Worm (Caenorhabditis elegans): ENCODE measurements around the gene his-32.

Gene his-32

DNA sequence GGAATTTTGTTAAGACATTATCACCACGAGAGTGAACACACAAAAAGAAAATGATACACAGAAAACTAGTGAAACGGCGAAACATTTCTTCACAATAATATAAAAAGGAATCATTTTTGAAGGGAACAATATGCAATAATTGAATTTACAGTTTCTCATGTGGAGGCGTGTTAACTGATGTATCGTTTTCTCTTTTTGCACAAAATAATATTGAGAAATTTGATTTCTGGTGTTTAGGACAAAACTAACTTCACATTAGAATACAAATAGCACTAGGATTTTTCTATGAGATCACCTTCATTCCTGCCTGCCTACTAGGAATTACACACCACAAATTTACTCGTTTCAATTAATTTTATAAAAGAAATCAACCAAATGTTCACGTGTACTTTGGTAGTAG lies 24.4 kb downstream of the his-32 start, which contains the start of gene D2096.13:
TSS of gene D2096.13 (minus strand) at position 101 of the 400 bp plus-strand sequence.
- no peak for TF ChIP-seq unc-62 (GFP tag; optimal IDR thresholded peaks at IDR 0.05)

DNA sequence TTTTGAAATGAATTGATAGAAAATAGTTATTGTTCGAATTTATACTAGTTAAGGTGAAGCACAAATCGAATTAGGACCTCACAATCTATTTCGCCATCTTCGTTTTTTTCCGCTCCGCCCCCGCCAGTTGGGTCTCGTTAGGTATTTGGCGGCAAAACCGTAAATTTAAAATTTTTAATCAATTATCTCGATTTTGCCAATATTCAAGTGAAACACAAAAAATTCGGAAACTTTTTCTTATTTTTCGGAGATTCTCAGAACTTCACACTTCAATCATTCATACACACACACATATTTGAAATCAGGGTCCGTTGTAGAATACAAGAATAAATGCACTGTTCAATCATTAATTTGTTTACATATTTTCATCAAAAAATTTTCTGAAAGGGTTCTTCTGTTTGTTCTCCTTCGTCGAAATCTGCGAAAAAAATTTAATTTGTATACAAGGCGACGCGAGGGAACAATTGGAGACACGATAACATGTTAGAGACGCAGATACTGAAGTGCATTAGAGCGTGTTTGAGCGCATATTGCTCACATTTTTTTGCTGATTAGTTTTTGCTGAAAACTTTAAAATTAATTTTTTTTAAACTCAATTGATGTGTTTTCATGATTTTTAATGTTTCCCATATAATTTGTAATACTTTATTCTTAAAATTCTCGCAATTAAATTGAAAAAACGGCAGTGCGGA lies 25.8 kb downstream of the his-32 start, which contains the start of gene D2096.5:
TSS of gene D2096.5 (minus strand) at position 51 of the 692 bp plus-strand sequence.
- no peak for TF ChIP-seq unc-62 (GFP tag; optimal IDR thresholded peaks at IDR 0.05)

DNA sequence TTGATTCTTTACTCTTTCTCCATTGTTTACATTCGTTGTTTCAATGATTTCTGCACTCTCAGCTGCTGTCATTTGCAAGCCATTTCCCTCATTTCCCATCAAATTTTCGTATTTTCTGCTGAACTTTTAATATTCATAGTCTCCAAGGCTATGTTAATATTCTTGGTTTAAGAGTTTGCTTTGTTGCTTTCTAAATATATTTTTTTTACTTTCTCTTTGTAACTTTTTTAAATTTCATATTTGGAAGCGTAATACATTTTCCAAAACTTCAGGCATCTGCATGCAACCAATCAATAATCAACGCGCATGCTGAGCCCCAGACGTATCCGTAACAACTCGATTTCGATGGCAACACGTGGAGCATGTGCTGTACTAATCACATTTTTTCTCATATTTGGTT lies 26.7 kb downstream of the his-32 start, which contains the start of gene sqv-1:
TSS of gene sqv-1 (plus strand) at position 301 of the 400 bp plus-strand sequence.
- TF ChIP-seq unc-62 (GFP tag; optimal IDR thresholded peaks at IDR 0.05), result no peak

- TF ChIP-seq unc-62 (GFP tag; optimal IDR thresholded peaks at IDR 0.05), result no peak
These were observed 29.1 kb downstream of the his-32 start, which contains the start of gene D2096.12 for ce11 chrIV:8363163-8363562. Gene D2096.12, plus strand, starts transcription at chrIV:8363463.

DNA sequence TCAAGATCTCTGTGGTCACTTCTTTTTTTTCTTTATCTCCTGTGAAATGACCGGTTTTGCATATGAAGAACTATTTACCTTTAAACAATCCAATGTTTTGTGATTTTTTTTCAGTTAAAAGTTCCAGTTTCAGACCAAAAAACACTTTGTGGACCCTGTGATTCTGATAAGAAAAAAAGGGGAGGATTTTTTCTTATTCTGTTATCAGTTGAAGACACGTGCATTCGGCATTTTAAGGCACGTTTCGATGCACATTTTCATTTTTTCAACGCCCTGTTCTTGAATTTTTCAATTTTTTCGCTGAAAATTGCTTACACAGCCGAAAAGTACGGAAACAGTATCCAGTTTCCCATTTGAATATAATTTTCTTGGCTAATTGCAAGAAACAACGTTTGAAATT lies 32.2 kb downstream of the his-32 start, which contains the start of gene aagr-1:
TSS of gene aagr-1 (plus strand) at position 227 of the 400 bp plus-strand sequence.
- TF ChIP-seq unc-62 (GFP tag; optimal IDR thresholded peaks at IDR 0.05), result no peak

DNA sequence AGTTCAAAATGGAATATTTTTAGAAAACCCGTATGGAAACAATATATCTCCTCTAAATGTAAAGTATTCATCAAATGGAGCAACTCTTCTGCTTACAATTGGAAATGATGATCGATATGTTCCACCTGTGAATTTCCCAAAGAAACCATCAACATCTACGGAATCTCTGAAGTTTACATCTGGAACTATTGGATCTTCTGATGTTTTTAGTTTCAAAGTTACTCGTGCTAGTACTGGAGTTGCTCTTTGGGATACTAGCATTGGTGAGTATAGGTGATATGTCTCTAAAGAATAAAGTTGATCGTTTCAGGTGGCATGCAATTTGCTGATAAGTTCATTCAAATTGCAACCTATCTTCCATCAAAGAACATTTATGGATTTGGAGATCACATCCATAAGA lies 33.8 kb downstream of the his-32 start:
- TF ChIP-seq unc-62 (GFP tag; optimal IDR thresholded peaks at IDR 0.05), result no peak

- TF ChIP-seq unc-62 (GFP tag; optimal IDR thresholded peaks at IDR 0.05), result no peak
These were observed 35.0 kb downstream of the his-32 start, which contains the start of gene D2096.6 for ce11 chrIV:8369135-8369534. Gene D2096.6, minus strand, starts transcription at chrIV:8369235.

ce11 chrIV:8375381-8375780 lies 41.3 kb downstream of the his-32 start:
- no peak for TF ChIP-seq unc-62 (GFP tag; optimal IDR thresholded peaks at IDR 0.05)

DNA sequence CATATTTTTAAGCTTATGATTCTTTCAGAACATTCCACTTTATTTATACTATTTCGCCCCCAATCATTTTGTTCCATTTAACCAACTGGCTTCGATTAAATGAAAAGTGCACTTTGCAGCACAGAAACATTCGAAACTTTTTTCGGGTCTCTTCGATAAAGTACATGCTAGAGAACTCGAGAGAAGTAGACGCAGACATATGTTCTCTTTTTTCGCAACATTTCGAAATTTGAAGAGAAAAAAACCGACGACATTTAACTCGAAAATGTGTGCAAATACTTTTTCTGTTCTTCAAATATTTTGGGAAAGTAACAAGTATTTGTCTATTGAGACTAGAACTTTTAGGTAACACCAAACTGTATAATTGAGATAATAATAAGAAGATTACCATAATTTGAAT lies 42.8 kb downstream of the his-32 start:
- no peak for TF ChIP-seq unc-62 (GFP tag; optimal IDR thresholded peaks at IDR 0.05)

DNA sequence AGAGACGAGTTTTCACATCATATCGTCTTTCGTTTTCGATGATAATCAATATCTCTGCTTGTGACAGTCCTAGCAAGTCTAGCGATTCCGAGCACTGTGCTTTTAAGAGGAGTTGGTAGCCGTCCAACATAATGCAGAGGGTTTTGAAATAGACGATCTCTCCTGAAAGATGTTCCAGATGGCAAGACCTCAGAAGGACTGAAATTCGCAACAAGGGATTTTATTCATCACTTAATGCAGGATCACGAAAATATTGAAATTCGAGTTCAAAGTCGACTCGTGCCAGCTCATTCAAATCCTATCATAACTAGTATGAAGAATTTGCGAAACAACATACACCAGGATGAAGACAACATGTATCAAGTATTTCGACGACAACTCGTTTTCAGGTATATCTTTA lies 43.4 kb downstream of the his-32 start, which contains the start of gene D2096.7:
TSS of gene D2096.7 (minus strand) at position 130 of the 400 bp plus-strand sequence.
- TF ChIP-seq unc-62 (GFP tag; optimal IDR thresholded peaks at IDR 0.05), result no peak

DNA sequence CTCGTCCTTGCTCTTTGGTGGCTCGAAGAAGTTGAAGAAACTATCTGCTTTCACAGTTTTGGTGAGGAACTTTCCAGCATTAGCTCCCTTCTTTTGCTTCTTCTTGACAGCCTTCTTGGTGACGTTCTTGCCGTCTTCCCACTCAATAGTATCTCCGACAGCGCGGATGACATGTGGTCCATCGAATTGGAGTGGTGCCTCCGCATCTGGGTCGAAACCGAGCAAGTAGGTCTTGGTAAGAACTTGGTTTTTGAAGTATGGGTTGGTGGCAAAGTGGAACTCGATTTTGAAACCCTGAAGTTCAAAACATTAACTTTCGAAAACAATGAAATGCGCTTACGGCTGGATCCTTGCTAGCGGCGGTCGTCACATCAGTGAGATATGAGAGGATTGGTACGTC lies 44.2 kb downstream of the his-32 start:
- TF ChIP-seq unc-62 (GFP tag; optimal IDR thresholded peaks at IDR 0.05), result no peak

ce11 chrIV:8379278-8379677 lies 45.2 kb downstream of the his-32 start, which contains the start of gene nap-1:
Gene nap-1, minus strand, starts transcription at chrIV:8379319.
- no peak for TF ChIP-seq unc-62 (GFP tag; optimal IDR thresholded peaks at IDR 0.05)

ce11 chrIV:8379683-8380082 lies 45.6 kb downstream of the his-32 start, which contains the start of gene praf-3:
Gene praf-3, plus strand, starts transcription at chrIV:8379983.
- TF ChIP-seq unc-62 (GFP tag; optimal IDR thresholded peaks at IDR 0.05), result no peak

ce11 chrIV:8380266-8380850 lies 46.3 kb downstream of the his-32 start:
- TF ChIP-seq unc-62 (GFP tag; optimal IDR thresholded peaks at IDR 0.05), result no peak

ce11 chrIV:8382695-8383094 lies 48.6 kb downstream of the his-32 start, which contains the start of gene D2096.9:
Gene D2096.9, minus strand, starts transcription at chrIV:8382795.
- no peak for TF ChIP-seq unc-62 (GFP tag; optimal IDR thresholded peaks at IDR 0.05)

Measured in whole organism, dauer.